Fruit fly (Drosophila melanogaster) whole organism, embryonic: ENCODE results near the gene puc.

Experiments used
- Atf6 ChIP-seq: fragments of 200-800 bp; sonication (Bioruptor generic); IDR thresholded peaks from 2 replicates; pipeline ENCODE4 v1.3.6; 2022; ENCODE audit warnings: missing biosample characterization, missing genetic modification characterization
- CG10321 ChIP-seq: fragments of 200-800 bp; sonication (Bioruptor generic); IDR thresholded peaks from 2 replicates; pipeline ENCODE4 v1.3.6; 2022; ENCODE audit warnings: missing biosample characterization, missing genetic modification characterization
- CG2120 ChIP-seq: fragments of 200-800 bp; sonication (Bioruptor generic); optimal IDR thresholded peaks from 3 replicates; lab custom pipeline; 2016; ENCODE audit warnings: missing biosample characterization, missing genetic modification characterization
- MBD-R2 ChIP-seq: fragments of 200-800 bp; sonication (Bioruptor generic); IDR thresholded peaks from 2 replicates; pipeline ENCODE4 v1.3.6; 2022; ENCODE audit warnings: missing biosample characterization, missing genetic modification characterization

- TF ChIP-seq MBD-R2 (GFP tag; lab: Robert Waterston, UW): no peak
- TF ChIP-seq CG2120: no peak
- TF ChIP-seq Atf6: no peak
- no peak for TF ChIP-seq CG10321 (GFP tag; lab: Robert Waterston, UW)
Measured at dm6 chr3R:8153958-8154606, 49.0 kb downstream of the puc start.
